Fruit fly (Drosophila melanogaster): ENCODE results near the gene Ir7b.
A peak's percentile ranks its signal among the peaks of the same experiment; 100 is the strongest.

Gene Ir7b

DNA sequence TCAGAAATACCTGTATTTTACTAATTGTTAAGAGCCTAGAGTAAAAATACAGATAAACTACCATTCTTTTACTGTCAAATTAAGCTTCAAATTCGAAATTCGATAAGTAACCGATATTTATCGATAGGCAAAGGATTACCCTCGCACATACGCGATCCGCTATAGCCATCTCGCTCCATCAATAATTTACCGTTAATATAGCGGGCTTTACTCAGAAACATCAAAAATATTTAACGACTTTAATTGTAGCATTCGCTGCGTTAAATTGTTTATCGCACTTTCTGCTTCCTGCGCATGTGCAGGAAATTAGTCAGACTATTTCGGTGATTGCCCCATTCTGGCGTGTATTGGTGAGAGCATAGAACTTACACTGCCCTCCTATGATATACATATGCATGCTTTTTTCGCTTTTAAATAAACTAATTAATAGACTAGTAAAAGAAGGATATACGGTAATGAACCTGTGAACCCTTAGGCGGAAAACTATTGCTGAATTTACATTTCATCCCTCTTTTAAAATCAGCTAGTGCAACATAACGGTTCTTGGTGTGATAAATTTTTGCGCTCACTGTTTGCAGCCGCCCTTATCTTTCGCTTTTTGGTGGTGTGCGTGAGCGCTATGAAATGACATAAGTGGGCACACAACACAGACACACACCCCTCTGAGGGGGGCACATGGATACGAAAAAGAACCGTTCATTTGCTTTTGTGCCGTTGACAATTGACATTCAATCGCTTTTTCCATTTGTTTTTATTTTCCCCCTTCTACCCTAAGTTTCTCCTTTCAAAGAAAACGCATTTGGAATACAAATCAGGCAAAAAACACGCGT, 41.7 kb upstream of the Ir7b start, which contains the start of the genes dpr14 and spidey (continued):
- TF ChIP-seq odd (GFP tag; optimal IDR thresholded peaks at IDR 0.05) (peak; percentile 84), Neu2 (GFP tag; optimal IDR thresholded peaks at IDR 0.05; ENCODE audit: borderline replicate concordance) (peak; percentile 13), CG6813 (GFP tag; optimal IDR thresholded peaks at IDR 0.05) (peak; percentile 92), Doc3 (GFP tag; IDR thresholded peaks at IDR 0.05; ENCODE audit: partially characterized antibody) (0 out of 3 replicates have a peak, but pooled peaks have one; percentile 15), CG3407 (GFP tag; optimal IDR thresholded peaks at IDR 0.05) (peak; percentile 74), CG31224 (GFP tag; IDR thresholded peaks at IDR 0.05) (peak; percentile 80), pan (optimal IDR thresholded peaks at IDR 0.05) (no peak), pan (GFP tag; optimal IDR thresholded peaks at IDR 0.05 in 1 of 2, IDR thresholded peaks at IDR 0.05 in 1 of 2) (peak in 1 of 2 experiments; percentile 90), CG31365 (tag; optimal IDR thresholded peaks at IDR 0.05) (peak; percentile 80), dati (GFP tag; IDR thresholded peaks at IDR 0.05) (no peak), eyg (GFP tag; optimal IDR thresholded peaks at IDR 0.05) (peak; percentile 67), hbn (GFP tag; IDR thresholded peaks at IDR 0.05; ENCODE audit: partially characterized antibody) (no peak), CG17612 (GFP tag; IDR thresholded peaks at IDR 0.05) (peak; percentile 80), CG8290 (GFP tag; optimal IDR thresholded peaks at IDR 0.05) (peak; percentile 29), CG8290 (tag; optimal IDR thresholded peaks at IDR 0.05) (peak; percentile 72 to 92), CG2120 (GFP tag; optimal IDR thresholded peaks at IDR 0.05) (peak; percentile 96), D (optimal IDR thresholded peaks at IDR 0.05) (no peak), D (GFP tag; optimal IDR thresholded peaks at IDR 0.05) (peak; percentile 86), tin (GFP tag; optimal IDR thresholded peaks at IDR 0.05) (peak; percentile 86), chif (GFP tag; optimal IDR thresholded peaks at IDR 0.05) (peak; percentile 80 to 87), bowl (GFP tag; IDR thresholded peaks at IDR 0.05) (peak; percentile 77), CG4707 (GFP tag; optimal IDR thresholded peaks at IDR 0.05) (peak; percentile 62), gfzf (GFP tag; optimal IDR thresholded peaks at IDR 0.05) (peak; percentile 11), H2.0 (GFP tag; IDR thresholded peaks at IDR 0.05) (peak; percentile 90), run (tag; optimal IDR thresholded peaks at IDR 0.05) (peak; percentile 84), CG5245 (GFP tag; optimal IDR thresholded peaks at IDR 0.05) (peak; percentile 74), zfh1 (GFP tag; IDR thresholded peaks at IDR 0.05) (peak; percentile 87), CG3065 (GFP tag; optimal IDR thresholded peaks at IDR 0.05) (peak; percentile 56), jing (GFP tag; optimal IDR thresholded peaks at IDR 0.05) (no peak), insv (GFP tag; optimal IDR thresholded peaks at IDR 0.05) (peak in 1 of 2 experiments; percentile 62), CG6765 (GFP tag; optimal IDR thresholded peaks at IDR 0.05) (peak; percentile 90), pb (GFP tag; optimal IDR thresholded peaks at IDR 0.05) (peak; percentile 22), CG6854 (GFP tag; optimal IDR thresholded peaks at IDR 0.05) (peak; percentile 87), BEAF-32 (GFP tag; optimal IDR thresholded peaks at IDR 0.05) (peak; percentile 50), HLH3B (GFP tag; IDR thresholded peaks at IDR 0.05) (peak; percentile 89), grn (GFP tag; optimal IDR thresholded peaks at IDR 0.05) (peak; percentile 36), Hr78 (GFP tag; optimal IDR thresholded peaks at IDR 0.05) (peak in 1 of 2 experiments; percentile 75), en (GFP tag; optimal IDR thresholded peaks at IDR 0.05) (peak; percentile 38), CG11456 (GFP tag; IDR thresholded peaks at IDR 0.05) (peak; percentile 90), CG3995 (GFP tag; optimal IDR thresholded peaks at IDR 0.05) (peak; percentile 55), Chrac-16 (GFP tag; optimal IDR thresholded peaks at IDR 0.05) (peak; percentile 81), CG4730 (GFP tag; IDR thresholded peaks at IDR 0.05) (peak; percentile 76), Lhr (GFP tag; optimal IDR thresholded peaks at IDR 0.05) (peak; percentile 57), Nf-YA (GFP tag; IDR thresholded peaks at IDR 0.05) (peak; percentile 69; the same call in 1 of the 2 replicates), CG6683 (GFP tag; optimal IDR thresholded peaks at IDR 0.05) (peak; percentile 85), schlank (tag; optimal IDR thresholded peaks at IDR 0.05) (peak; percentile 87), sug (tag; optimal IDR thresholded peaks at IDR 0.05) (peak; percentile 95), CG10959 (GFP tag; IDR thresholded peaks at IDR 0.05) (peak; percentile 64), cad (GFP tag; optimal IDR thresholded peaks at IDR 0.05) (no peak)

Measured in whole organism, embryonic.